Fruit fly (Drosophila melanogaster) whole organism, wandering third instar larva: ENCODE results near the gene fbl.

Experiments used
- CG32264 ChIP-seq: fragments of 200-800 bp; sonication (Bioruptor generic); optimal IDR thresholded peaks from 2 replicates; lab custom pipeline; 2016; ENCODE audit warnings: missing biosample characterization, missing genetic modification characterization
- CrebA ChIP-seq: fragments of 200-800 bp; sonication (Bioruptor generic); optimal IDR thresholded peaks from 2 replicates; lab custom pipeline; 2016; ENCODE audit warnings: missing biosample characterization, mild to moderate bottlenecking, missing genetic modification characterization, borderline replicate concordance
- Sp1 ChIP-seq: fragments of 200-800 bp; sonication (Bioruptor generic); optimal IDR thresholded peaks from 3 replicates; lab custom pipeline; 2019; ENCODE audit warnings: missing biosample characterization, mild to moderate bottlenecking, missing genetic modification characterization, moderate library complexity
- br ChIP-seq: fragments of 200-800 bp; sonication (Bioruptor generic); optimal IDR thresholded peaks from 2 replicates; lab custom pipeline; 2016; ENCODE audit warnings: missing biosample characterization, missing genetic modification characterization
- ey ChIP-seq: fragments of 200-800 bp; sonication (Bioruptor generic); optimal IDR thresholded peaks from 2 replicates; lab custom pipeline; 2016; ENCODE audit warnings: missing biosample characterization, missing genetic modification characterization
- lola ChIP-seq: fragments of >200 bp; optimal IDR thresholded peaks from 2 replicates; lab custom pipeline; 2017; ENCODE audit warnings: missing biosample characterization, missing genetic modification characterization
- woc ChIP-seq: sonication (Bioruptor generic); optimal IDR thresholded peaks from 2 replicates; lab custom pipeline; 2016; ENCODE audit warnings: missing biosample characterization, mild to moderate bottlenecking, missing genetic modification characterization

DNA sequence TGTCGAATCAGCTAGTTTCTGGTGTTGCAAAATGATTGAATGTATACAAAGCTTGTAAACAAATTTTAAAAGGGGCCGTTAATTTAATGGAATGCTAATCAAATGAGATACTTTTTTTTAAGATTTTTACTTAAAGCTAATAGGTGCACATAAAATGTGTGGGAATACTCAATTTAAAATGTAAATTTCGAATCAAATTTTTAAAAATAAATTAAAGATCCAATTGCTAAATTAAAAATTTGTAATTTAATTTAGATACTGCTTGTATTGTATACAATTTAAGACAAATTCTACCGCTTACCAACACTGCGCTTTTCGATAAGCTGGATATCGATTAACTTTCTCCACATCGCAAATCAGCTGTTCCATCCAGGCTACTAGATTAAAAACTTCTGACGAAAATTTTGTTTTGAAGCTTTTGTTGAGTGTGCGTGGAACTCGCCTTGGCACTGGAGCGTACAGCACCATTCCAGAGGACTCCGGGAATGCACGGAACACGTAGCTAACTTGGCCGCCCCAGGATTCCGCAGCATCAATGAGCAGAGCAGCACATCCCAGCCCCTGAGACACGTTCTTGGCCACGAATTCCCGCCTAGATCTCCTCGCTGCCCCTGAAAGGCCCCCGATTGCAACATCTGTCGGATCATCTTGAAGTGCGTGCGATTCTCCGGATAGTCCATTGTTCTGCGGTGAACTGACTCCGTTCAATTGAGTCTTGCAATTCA is at the start of gene fbl, which contains the start of gene CG5498:
- TF ChIP-seq ey (peak; percentile 82), woc (GFP tag; lab: Kevin White, UChicago) (peak; percentile 64), br (peak; percentile 81), lola (GFP tag; lab: Kevin White, UChicago) (no peak), CrebA (GFP tag; lab: Kevin White, UChicago) (no peak), Sp1 (peak; percentile 78), CG32264 (GFP tag; lab: Kevin White, UChicago) (peak; percentile 6)
